Worm (Caenorhabditis elegans) whole organism, mixed stage, embryonic: Measurements from ENCODE around the gene fbxa-32.

Source experiments
- M03D4.4 ChIP-seq: sonication (generic microtip); optimal IDR thresholded peaks from 2 replicates; lab custom pipeline; 2017; ENCODE audit warnings: mild to moderate bottlenecking, missing genetic modification characterization, missing compliant biosample characterization
- bed-3 ChIP-seq: fragments of 200-800 bp; sonication (Bioruptor generic); optimal IDR thresholded peaks from 3 replicates; lab custom pipeline; 2018; ENCODE audit warnings: mild to moderate bottlenecking, missing genetic modification characterization, moderate library complexity, missing compliant biosample characterization
- ces-1 ChIP-seq: fragments of 150-350 bp; optimal IDR thresholded peaks from 2 replicates; lab custom pipeline; 2014; ENCODE audit warnings: missing biosample characterization, missing genetic modification reagents, missing genetic modification characterization
- drap-1 ChIP-seq: fragments of 200-800 bp; sonication (Bioruptor generic); optimal IDR thresholded peaks from 3 replicates; lab custom pipeline; 2018; ENCODE audit warnings: mild to moderate bottlenecking, missing genetic modification characterization, missing compliant biosample characterization
- hlh-1 ChIP-seq: fragments of 150-350 bp; optimal IDR thresholded peaks from 2 replicates; lab custom pipeline; 2014; ENCODE audit warnings: missing biosample characterization, missing genetic modification reagents, missing genetic modification characterization
- lin-32 ChIP-seq: fragments of 200-800 bp; sonication (Bioruptor generic); optimal IDR thresholded peaks from 2 replicates; lab custom pipeline; 2018; ENCODE audit warnings: mild to moderate bottlenecking, missing genetic modification characterization, missing compliant biosample characterization
- mab-5 ChIP-seq: fragments of 150-350 bp; optimal IDR thresholded peaks from 2 replicates; lab custom pipeline; 2014; ENCODE audit warnings: missing biosample characterization, missing genetic modification characterization
- unc-120 ChIP-seq: sonication (generic microtip); optimal IDR thresholded peaks from 2 replicates; lab custom pipeline; 2017; ENCODE audit warnings: missing genetic modification characterization, missing compliant biosample characterization; ENCODE audit not compliant: poor library complexity, severe bottlenecking
- unc-39 ChIP-seq: fragments of 150-350 bp; optimal IDR thresholded peaks from 2 replicates; lab custom pipeline; 2014; ENCODE audit warnings: missing biosample characterization, missing genetic modification characterization
- ztf-11 ChIP-seq: fragments of 150-350 bp; optimal IDR thresholded peaks from 2 replicates; lab custom pipeline; 2014; ENCODE audit warnings: missing biosample characterization, missing genetic modification characterization

ce11 chrIII:1284584-1285046, 15.6 kb upstream of the fbxa-32 start, which contains the start of gene fbxa-37:
- TF ChIP-seq ces-1, result no peak
- TF ChIP-seq unc-120 (tag; lab: Kevin White, UChicago), result no peak
- TF ChIP-seq drap-1 (GFP tag; lab: Kevin White, UChicago), result no peak
- TF ChIP-seq mab-5 (tag; lab: Kevin White, UChicago), result no peak
- TF ChIP-seq lin-32 (GFP tag; lab: Kevin White, UChicago), result no peak
- no peak for TF ChIP-seq unc-39 (tag; lab: Kevin White, UChicago)
- no peak for TF ChIP-seq bed-3 (GFP tag; lab: Kevin White, UChicago)
- TF ChIP-seq hlh-1 (tag; lab: Kevin White, UChicago), result no peak
- no peak for TF ChIP-seq ztf-11 (tag; lab: Kevin White, UChicago)
- no peak for TF ChIP-seq M03D4.4 (tag; lab: Kevin White, UChicago)
